Worm (Caenorhabditis elegans) whole organism, late embryonic: ENCODE data around the gene alkb-8.

ENCODE experiments used
- elt-2 ChIP-seq: sonication (generic microtip); optimal IDR thresholded peaks from 2 replicates; lab custom pipeline; 2016; ENCODE audit warnings: missing genetic modification reagents, missing genetic modification characterization, missing compliant biosample characterization
- hlh-15 ChIP-seq: sonication (generic microtip); optimal IDR thresholded peaks from 2 replicates; lab custom pipeline; 2016; ENCODE audit warnings: missing genetic modification characterization, missing compliant biosample characterization
- syd-9 ChIP-seq: sonication (generic microtip); optimal IDR thresholded peaks from 2 replicates; lab custom pipeline; 2016; ENCODE audit warnings: mild to moderate bottlenecking, missing genetic modification characterization, moderate library complexity, missing compliant biosample characterization
- tbx-2 ChIP-seq: sonication (generic microtip); optimal IDR thresholded peaks from 2 replicates; lab custom pipeline; 2016; ENCODE audit warnings: missing genetic modification characterization, missing compliant biosample characterization

ce11 chrIII:3724880-3725279 is 15.8 kb downstream of the alkb-8 start, which contains the start of gene C14B1.12:
- TF ChIP-seq syd-9 = no peak
- TF ChIP-seq tbx-2 (tag; lab: Kevin White, UChicago) = no peak
- TF ChIP-seq elt-2 (tag; lab: Kevin White, UChicago) = no peak
- TF ChIP-seq hlh-15 (tag; lab: Kevin White, UChicago) = no peak
